Fruit fly (Drosophila melanogaster) S2 (cell line): ENCODE data around the gene CG9706.

ENCODE experiments used
- CG8478 ChIP-seq: fragments of >200 bp; optimal IDR thresholded peaks from 2 replicates; lab custom pipeline; 2018
- CTCF ChIP-seq, 2 experiments: fragments of >200 bp; optimal IDR thresholded peaks; 2 replicates each; lab custom pipeline; 2018

CG9706 gene

DNA sequence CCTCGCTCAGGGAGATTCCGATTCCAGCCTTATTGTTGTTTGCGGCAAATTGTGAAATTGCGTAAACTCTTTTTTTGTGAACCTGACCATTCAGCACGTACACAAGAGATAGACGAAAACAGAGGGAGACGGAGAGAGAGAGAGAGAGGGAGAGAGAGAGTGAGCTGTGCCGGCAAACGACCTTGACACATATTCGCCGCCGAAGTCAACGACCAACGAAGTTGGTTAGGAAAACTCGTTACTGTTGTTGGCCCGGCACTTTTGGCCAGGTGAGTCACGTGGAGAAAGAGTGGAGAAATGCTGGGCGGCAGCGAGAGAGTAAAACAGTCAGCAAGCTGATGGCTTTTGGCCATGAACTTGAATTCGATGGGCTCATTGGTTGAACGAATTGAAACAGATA is 47.2 kb downstream of the CG9706 start:
- TF ChIP-seq CTCF (optimal IDR thresholded peaks at IDR 0.05; lab: Kevin White, UChicago) (no peak), CG8478 (lab: Kevin White, UChicago) (no peak)
